Fruit fly (Drosophila melanogaster) whole organism, wandering third instar larva: ENCODE data around the gene CG10194.

Experiments used
- OdsH ChIP-seq: fragments of 200-800 bp; sonication (Bioruptor generic); optimal IDR thresholded peaks from 2 replicates; lab custom pipeline; 2016; ENCODE audit warnings: missing biosample characterization, mild to moderate bottlenecking, missing genetic modification characterization
- usp ChIP-seq: fragments of >200 bp; optimal IDR thresholded peaks from 2 replicates; lab custom pipeline; 2017; ENCODE audit warnings: missing biosample characterization, missing genetic modification characterization

DNA sequence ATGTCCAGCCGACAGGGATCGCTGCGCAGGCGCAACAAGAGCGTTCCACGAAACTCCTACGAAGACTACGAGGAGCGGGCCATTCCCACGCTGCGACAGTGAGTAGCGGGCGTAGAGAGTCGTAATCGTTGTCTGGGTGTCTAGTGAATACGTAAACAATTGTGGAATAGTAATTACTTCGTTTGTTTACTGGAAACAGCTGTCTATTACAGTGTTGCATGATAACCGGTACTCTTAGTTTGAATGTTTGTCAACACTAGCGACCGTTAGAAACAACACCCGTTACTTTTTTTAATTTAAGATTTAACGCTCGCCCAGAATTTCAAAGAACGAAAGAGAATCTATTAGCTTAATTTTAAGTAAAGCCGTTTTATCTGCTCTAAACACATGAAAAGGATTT is 40.2 kb upstream of the CG10194 start, which contains the start of gene CG10165:
- TF ChIP-seq usp (GFP tag; lab: Kevin White, UChicago) (no peak), OdsH (GFP tag; lab: Kevin White, UChicago) (no peak)
